Fruit fly (Drosophila melanogaster): ENCODE results near the gene CG31189.

- TF ChIP-seq Myc (optimal IDR thresholded peaks at IDR 0.05) (no peak), Sin3A (optimal IDR thresholded peaks at IDR 0.05) (no peak), psq (optimal IDR thresholded peaks at IDR 0.05) (no peak)
Observed at dm6 chr3R:21089416-21089815, 43.8 kb upstream of the CG31189 start.
